Fruit fly (Drosophila melanogaster): ENCODE data around the gene cad.

cad gene

dm6 chr2L:20734066-20734686, 36.4 kb upstream of the cad start, which contains the start of gene TM9SF2 (continued):
- peak; percentile 45; the same call in 1 of the 2 replicates for TF ChIP-seq vvl (GFP tag; IDR thresholded peaks at IDR 0.05)
- TF ChIP-seq psq (GFP tag; optimal IDR thresholded peaks at IDR 0.05), result no peak
- TF ChIP-seq Lim3 (GFP tag; IDR thresholded peaks at IDR 0.05), result no peak
- no peak for TF ChIP-seq Myb (GFP tag; optimal IDR thresholded peaks at IDR 0.05)
- TF ChIP-seq ash1 (GFP tag; optimal IDR thresholded peaks at IDR 0.05), result no peak
- TF ChIP-seq CG8089 (GFP tag; optimal IDR thresholded peaks at IDR 0.05), result no peak
- TF ChIP-seq CG4854 (GFP tag; optimal IDR thresholded peaks at IDR 0.05), result no peak
- no peak for TF ChIP-seq Atf6 (GFP tag; IDR thresholded peaks at IDR 0.05)
- peak; percentile 17 for TF ChIP-seq Ets97D (GFP tag; optimal IDR thresholded peaks at IDR 0.05)
- TF ChIP-seq dimm (GFP tag; IDR thresholded peaks at IDR 0.05), result no peak
- no peak for TF ChIP-seq ttk (GFP tag; IDR thresholded peaks at IDR 0.05)
- TF ChIP-seq Gug (GFP tag; IDR thresholded peaks at IDR 0.05), result peak; percentile 47; the same call in 3 of the 4 replicates
- TF ChIP-seq hb (GFP tag; IDR thresholded peaks at IDR 0.05; ENCODE audit: partially characterized antibody), result 0 out of 3 replicates have a peak, but pooled peaks have one; percentile 49
- no peak for TF ChIP-seq CG14050 (GFP tag; IDR thresholded peaks at IDR 0.05)
- TF ChIP-seq dmrt99B (tag; optimal IDR thresholded peaks at IDR 0.05), result no peak
- no peak for TF ChIP-seq Rx (GFP tag; IDR thresholded peaks at IDR 0.05)
- TF ChIP-seq dmrt11E (tag; optimal IDR thresholded peaks at IDR 0.05), result no peak
- TF ChIP-seq CG11696 (GFP tag; IDR thresholded peaks at IDR 0.05), result 0 out of 2 replicates have a peak, but pooled peaks have one; percentile 39
- TF ChIP-seq CG4282 (GFP tag; optimal IDR thresholded peaks at IDR 0.05), result no peak
- TF ChIP-seq CG7963 (GFP tag; IDR thresholded peaks at IDR 0.05; ENCODE audit: partially characterized antibody), result no peak
- no peak for TF ChIP-seq zen2 (GFP tag; IDR thresholded peaks at IDR 0.05; ENCODE audit: partially characterized antibody)
- peak; percentile 46 for TF ChIP-seq CG9437 (GFP tag; optimal IDR thresholded peaks at IDR 0.05)
- TF ChIP-seq CG17829 (tag; optimal IDR thresholded peaks at IDR 0.05), result peak; percentile 14
- peak; percentile 45 for TF ChIP-seq CG30403 (GFP tag; optimal IDR thresholded peaks at IDR 0.05)
- peak; percentile 13 for TF ChIP-seq tio (GFP tag; optimal IDR thresholded peaks at IDR 0.05)
- TF ChIP-seq CG7556 (GFP tag; optimal IDR thresholded peaks at IDR 0.05), result no peak
- TF ChIP-seq eve (GFP tag; optimal IDR thresholded peaks at IDR 0.05), result no peak
- peak; percentile 56 for TF ChIP-seq mam (GFP tag; optimal IDR thresholded peaks at IDR 0.05)
- TF ChIP-seq org-1 (GFP tag; optimal IDR thresholded peaks at IDR 0.05), result no peak
- no peak for TF ChIP-seq sc (optimal IDR thresholded peaks at IDR 0.05)
- no peak for TF ChIP-seq sc (GFP tag; optimal IDR thresholded peaks at IDR 0.05)
- peak; percentile 7 for TF ChIP-seq CG4424 (GFP tag; optimal IDR thresholded peaks at IDR 0.05)
- no peak for TF ChIP-seq grn (GFP tag; optimal IDR thresholded peaks at IDR 0.05)
- TF ChIP-seq onecut (GFP tag; IDR thresholded peaks at IDR 0.05), result no peak
- no peak for TF ChIP-seq Tbp (GFP tag; optimal IDR thresholded peaks at IDR 0.05)
- TF ChIP-seq B-H2 (GFP tag; optimal IDR thresholded peaks at IDR 0.05), result peak; percentile 23
- no peak for TF ChIP-seq wek (GFP tag; optimal IDR thresholded peaks at IDR 0.05)
- no peak for TF ChIP-seq amos (GFP tag; IDR thresholded peaks at IDR 0.05; ENCODE audit: partially characterized antibody)
- TF ChIP-seq Sin3A (optimal IDR thresholded peaks at IDR 0.05), result no peak
- TF ChIP-seq danr (GFP tag; IDR thresholded peaks at IDR 0.05), result no peak
- TF ChIP-seq otp (GFP tag; IDR thresholded peaks at IDR 0.05), result 0 out of 3 replicates have a peak, but pooled peaks have one; percentile 28
- no peak for TF ChIP-seq Abd-B (GFP tag; optimal IDR thresholded peaks at IDR 0.05)
- no peak for TF ChIP-seq CG18476 (GFP tag; optimal IDR thresholded peaks at IDR 0.05)
- TF ChIP-seq sens (GFP tag), result no peak
- TF ChIP-seq Nf-YB (GFP tag; optimal IDR thresholded peaks at IDR 0.05), result no peak
- TF ChIP-seq pfk (GFP tag; optimal IDR thresholded peaks at IDR 0.05), result no peak

All from whole organism, embryonic.